Worm (Caenorhabditis elegans) whole organism, late embryonic: ENCODE measurements around the gene cat-1.
A peak's percentile ranks its signal among the peaks of the same experiment; 100 is the strongest.

Experiments used
- F13H6.1 ChIP-seq: sonication (generic microtip); optimal IDR thresholded peaks from 2 replicates; lab custom pipeline; 2016; ENCODE audit warnings: missing genetic modification characterization, missing compliant biosample characterization
- K02D7.2 ChIP-seq: sonication (generic microtip); optimal IDR thresholded peaks from 2 replicates; lab custom pipeline; 2017; ENCODE audit warnings: mild to moderate bottlenecking, missing genetic modification characterization, missing compliant biosample characterization
- Y22D7AL.16 ChIP-seq: sonication (generic microtip); optimal IDR thresholded peaks from 2 replicates; lab custom pipeline; 2016; ENCODE audit warnings: missing genetic modification characterization, missing compliant biosample characterization
- ahr-1 ChIP-seq: sonication (generic microtip); optimal IDR thresholded peaks from 2 replicates; lab custom pipeline; 2016; ENCODE audit warnings: missing genetic modification characterization, missing compliant biosample characterization
- ceh-19 ChIP-seq: fragments of 200-800 bp; sonication (Bioruptor generic); optimal IDR thresholded peaks from 2 replicates; lab custom pipeline; 2018; ENCODE audit warnings: mild to moderate bottlenecking, missing genetic modification characterization, missing compliant biosample characterization
- ceh-2 ChIP-seq: sonication (generic microtip); optimal IDR thresholded peaks from 2 replicates; lab custom pipeline; 2016; ENCODE audit warnings: missing genotype, missing genetic modification characterization, missing compliant biosample characterization
- ceh-30 ChIP-seq: fragments of 150-350 bp; optimal IDR thresholded peaks from 2 replicates; lab custom pipeline; 2014; ENCODE audit warnings: missing biosample characterization, missing genetic modification characterization
- ceh-31 ChIP-seq: sonication (generic microtip); optimal IDR thresholded peaks from 2 replicates; lab custom pipeline; 2016; ENCODE audit warnings: missing genetic modification characterization, missing compliant biosample characterization
- ceh-45 ChIP-seq: fragments of 200-800 bp; sonication (Bioruptor generic); IDR thresholded peaks from 2 replicates; pipeline ENCODE4 v1.3.6; 2022; ENCODE audit warnings: missing genetic modification reagents, missing genetic modification characterization, missing compliant biosample characterization
- ceh-6 ChIP-seq: fragments of 200-800 bp; sonication (Bioruptor generic); optimal IDR thresholded peaks from 2 replicates; lab custom pipeline; 2018; ENCODE audit warnings: mild to moderate bottlenecking, missing genetic modification characterization, missing compliant biosample characterization
- ceh-9 ChIP-seq: sonication (generic microtip); optimal IDR thresholded peaks from 2 replicates; lab custom pipeline; 2016; ENCODE audit warnings: mild to moderate bottlenecking, missing genetic modification characterization, inconsistent platforms, missing compliant biosample characterization
- dmd-4 ChIP-seq: sonication (generic microtip); optimal IDR thresholded peaks from 2 replicates; lab custom pipeline; 2016; ENCODE audit warnings: borderline replicate concordance, missing genetic modification characterization, missing compliant biosample characterization
- elt-4 ChIP-seq: sonication (generic microtip); optimal IDR thresholded peaks from 2 replicates; lab custom pipeline; 2016; ENCODE audit warnings: missing genetic modification characterization, missing compliant biosample characterization
- ets-4 ChIP-seq: sonication (generic microtip); optimal IDR thresholded peaks from 2 replicates; lab custom pipeline; 2016; ENCODE audit warnings: missing genetic modification characterization, missing compliant biosample characterization
- eyg-1 ChIP-seq: sonication (generic microtip); optimal IDR thresholded peaks from 2 replicates; lab custom pipeline; 2016; ENCODE audit warnings: missing genotype, missing genetic modification characterization, missing compliant biosample characterization
- fkh-6 ChIP-seq: sonication (generic microtip); optimal IDR thresholded peaks from 2 replicates; lab custom pipeline; 2016; ENCODE audit warnings: missing genetic modification characterization, missing compliant biosample characterization
- gmeb-2 ChIP-seq: sonication (generic microtip); optimal IDR thresholded peaks from 2 replicates; lab custom pipeline; 2016; ENCODE audit warnings: missing genetic modification characterization, inconsistent platforms, missing compliant biosample characterization
- hlh-13 ChIP-seq: fragments of 200-800 bp; sonication (Bioruptor generic); optimal IDR thresholded peaks from 2 replicates; lab custom pipeline; 2018; ENCODE audit warnings: mild to moderate bottlenecking, missing genetic modification characterization, missing compliant biosample characterization
- hlh-15 ChIP-seq: sonication (generic microtip); optimal IDR thresholded peaks from 2 replicates; lab custom pipeline; 2016; ENCODE audit warnings: missing genetic modification characterization, missing compliant biosample characterization
- hlh-6 ChIP-seq: sonication (generic microtip); optimal IDR thresholded peaks from 2 replicates; lab custom pipeline; 2016; ENCODE audit warnings: missing genotype, missing genetic modification characterization, missing compliant biosample characterization
- hlh-8 ChIP-seq: sonication (generic microtip); optimal IDR thresholded peaks from 2 replicates; lab custom pipeline; 2016; ENCODE audit warnings: missing genotype, missing genetic modification characterization, missing compliant biosample characterization
- lim-6 ChIP-seq: sonication (generic microtip); optimal IDR thresholded peaks from 2 replicates; lab custom pipeline; 2016; ENCODE audit warnings: missing genetic modification characterization, missing compliant biosample characterization
- madf-2 ChIP-seq: sonication (generic microtip); optimal IDR thresholded peaks from 2 replicates; lab custom pipeline; 2017; ENCODE audit warnings: missing genetic modification characterization, missing compliant biosample characterization
- nfya-1 ChIP-seq: sonication (generic microtip); optimal IDR thresholded peaks from 2 replicates; lab custom pipeline; 2017; ENCODE audit warnings: missing genetic modification characterization, mild to moderate bottlenecking, missing compliant biosample characterization, antibody characterized with exemption, moderate library complexity
- nhr-11 ChIP-seq: fragments of 150-350 bp; optimal IDR thresholded peaks from 2 replicates; lab custom pipeline; 2014; ENCODE audit warnings: missing biosample characterization, missing genetic modification characterization
- nhr-232 ChIP-seq: sonication (generic microtip); optimal IDR thresholded peaks from 2 replicates; lab custom pipeline; 2016; ENCODE audit warnings: missing genetic modification characterization, missing compliant biosample characterization
- npax-4 ChIP-seq: sonication (generic microtip); optimal IDR thresholded peaks from 2 replicates; lab custom pipeline; 2016; ENCODE audit warnings: missing genetic modification characterization, missing compliant biosample characterization
- pat-9 ChIP-seq: fragments of 200-800 bp; sonication (Bioruptor generic); optimal IDR thresholded peaks from 2 replicates; lab custom pipeline; 2018; ENCODE audit warnings: mild to moderate bottlenecking, missing genetic modification characterization, moderate library complexity, missing compliant biosample characterization
- pqm-1 ChIP-seq: sonication (generic microtip); optimal IDR thresholded peaks from 2 replicates; lab custom pipeline; 2016; ENCODE audit warnings: missing genetic modification characterization, missing compliant biosample characterization
- rnt-1 ChIP-seq: sonication (generic microtip); optimal IDR thresholded peaks from 2 replicates; lab custom pipeline; 2016; ENCODE audit warnings: missing genetic modification characterization, missing compliant biosample characterization
- sdc-2 ChIP-seq: sonication (generic microtip); optimal IDR thresholded peaks from 2 replicates; lab custom pipeline; 2016; ENCODE audit warnings: missing genotype, missing genetic modification characterization, missing compliant biosample characterization
- sox-4 ChIP-seq: sonication (generic microtip); optimal IDR thresholded peaks from 2 replicates; lab custom pipeline; 2017; ENCODE audit warnings: mild to moderate bottlenecking, missing genetic modification characterization, inconsistent platforms, missing compliant biosample characterization
- ttx-3 ChIP-seq: sonication (generic microtip); optimal IDR thresholded peaks from 2 replicates; lab custom pipeline; 2016; ENCODE audit warnings: missing genetic modification reagents, missing genetic modification characterization, missing compliant biosample characterization
- unc-42 ChIP-seq: sonication (generic microtip); optimal IDR thresholded peaks from 2 replicates; lab custom pipeline; 2016; ENCODE audit warnings: missing genotype, missing genetic modification characterization, missing compliant biosample characterization
- unc-86 ChIP-seq: sonication (generic microtip); optimal IDR thresholded peaks from 2 replicates; lab custom pipeline; 2016; ENCODE audit warnings: missing genetic modification characterization, missing compliant biosample characterization
- zip-5 ChIP-seq: sonication (generic microtip); optimal IDR thresholded peaks from 2 replicates; lab custom pipeline; 2016; ENCODE audit warnings: missing genetic modification characterization, missing compliant biosample characterization

cat-1 gene

DNA sequence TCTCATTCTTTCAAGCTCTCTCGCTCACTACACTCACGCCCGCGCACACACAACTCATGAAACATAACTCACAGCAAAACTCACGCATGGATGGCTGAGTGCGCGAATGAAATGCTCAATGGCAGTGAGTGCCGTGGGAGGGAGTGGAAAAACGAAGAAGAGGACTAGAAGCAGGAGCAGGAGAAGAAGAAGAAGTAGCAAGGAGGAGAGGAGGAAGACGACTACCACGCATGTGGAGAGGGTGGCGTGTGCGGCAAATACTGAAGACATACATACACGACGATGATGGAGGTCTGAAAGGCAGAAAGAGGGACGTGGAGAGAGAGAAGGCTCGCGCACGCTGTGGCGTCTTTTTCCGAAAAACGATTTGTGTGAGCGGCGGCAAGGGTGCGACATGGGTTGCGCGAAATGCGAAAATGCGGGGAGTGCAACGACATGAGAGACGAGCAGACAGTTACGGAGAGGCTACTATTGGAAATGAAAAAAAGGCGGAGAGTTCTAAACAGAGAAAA is 18.5 kb upstream of the cat-1 start (continued):
- TF ChIP-seq unc-86 (tag; lab: Kevin White, UChicago) (peak; percentile 36), lim-6 (tag; lab: Kevin White, UChicago) (peak; percentile 20), gmeb-2 (tag; lab: Kevin White, UChicago) (no peak), rnt-1 (tag; lab: Kevin White, UChicago) (peak; percentile 4), K02D7.2 (no peak), pqm-1 (tag; lab: Kevin White, UChicago) (peak; percentile 16), hlh-8 (tag; lab: Kevin White, UChicago) (peak; percentile 41), zip-5 (tag; lab: Kevin White, UChicago) (no peak), Y22D7AL.16 (no peak), ceh-6 (GFP tag; lab: Kevin White, UChicago) (no peak), ets-4 (tag; lab: Kevin White, UChicago) (no peak), F13H6.1 (peak; percentile 72), hlh-6 (tag; lab: Kevin White, UChicago) (peak; percentile 30), hlh-13 (GFP tag; lab: Kevin White, UChicago) (no peak), ceh-30 (tag; lab: Kevin White, UChicago) (no peak), ceh-2 (peak; percentile 32), ceh-31 (peak; percentile 80)

DNA sequence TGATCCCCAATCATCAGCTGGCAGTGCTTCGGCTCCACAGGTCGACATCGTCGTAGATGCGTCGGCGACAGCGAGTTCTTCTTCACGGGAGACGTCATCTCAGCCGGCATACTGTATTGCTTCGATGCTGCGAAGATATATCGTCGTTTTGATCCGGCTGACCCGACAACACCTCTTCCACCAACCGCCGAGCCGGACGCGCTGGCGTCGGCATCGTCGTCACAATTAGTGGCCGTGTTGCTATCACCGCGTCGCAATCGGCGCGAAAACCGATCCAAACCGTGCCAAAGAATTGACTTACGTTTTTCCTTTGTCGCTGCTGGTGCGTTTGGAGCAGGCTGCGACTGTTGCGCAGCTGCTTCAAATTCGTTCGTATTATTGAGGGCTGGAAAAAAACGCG is 15.6 kb upstream of the cat-1 start:
- no peak for TF ChIP-seq nfya-1 (tag; lab: Kevin White, UChicago)
- no peak for TF ChIP-seq hlh-8 (tag; lab: Kevin White, UChicago)
- TF ChIP-seq sdc-2 (tag; lab: Kevin White, UChicago) = no peak
- TF ChIP-seq elt-4 (tag; lab: Kevin White, UChicago) = no peak
- no peak for TF ChIP-seq rnt-1 (tag; lab: Kevin White, UChicago)
- no peak for TF ChIP-seq ceh-6 (GFP tag; lab: Kevin White, UChicago)
- no peak for TF ChIP-seq ahr-1
- no peak for TF ChIP-seq nhr-232 (tag; lab: Kevin White, UChicago)
- no peak for TF ChIP-seq hlh-6 (tag; lab: Kevin White, UChicago)
- no peak for TF ChIP-seq sox-4
- no peak for TF ChIP-seq unc-86 (tag; lab: Kevin White, UChicago)

DNA sequence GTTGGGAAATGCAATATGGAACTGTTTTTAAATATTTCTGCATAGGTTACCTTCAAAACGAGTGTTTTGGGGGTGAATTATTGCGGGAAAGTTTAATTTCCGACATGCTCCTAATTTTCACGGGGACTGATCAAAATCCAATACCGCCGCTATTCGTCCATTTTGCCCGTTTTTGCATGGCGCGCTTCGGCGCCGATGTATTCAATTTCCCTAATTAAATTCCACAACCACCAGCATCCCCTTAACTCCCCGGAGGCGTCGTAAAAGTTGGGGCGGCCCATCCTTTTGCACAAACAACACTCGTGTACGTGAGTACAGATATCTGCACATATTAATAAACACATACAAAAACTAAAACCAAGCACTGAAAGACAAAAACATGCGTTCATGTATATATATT is 14.0 kb upstream of the cat-1 start:
- peak; percentile 40 for TF ChIP-seq ceh-31
- TF ChIP-seq ceh-30 (tag; lab: Kevin White, UChicago) = no peak
- TF ChIP-seq unc-42 (tag; lab: Kevin White, UChicago) = peak; percentile 93

DNA sequence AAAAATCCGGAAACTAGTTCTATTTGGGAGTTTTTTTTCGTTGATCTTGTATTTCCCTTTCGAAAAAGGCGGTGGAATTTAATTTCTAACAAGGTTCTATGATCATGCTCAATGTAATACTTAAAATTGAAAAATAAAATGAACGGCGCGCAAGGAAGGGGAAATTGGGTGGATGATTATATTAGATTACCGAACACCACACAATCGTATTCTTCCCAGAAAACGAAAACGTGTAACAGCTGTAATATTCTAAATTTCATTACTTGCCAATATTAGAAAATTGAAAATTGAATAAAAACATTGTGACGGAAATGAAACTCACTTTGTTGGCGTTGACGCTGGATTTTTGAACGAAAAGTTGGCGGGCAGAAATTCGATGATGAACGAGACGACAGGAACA is 13.2 kb upstream of the cat-1 start:
- TF ChIP-seq unc-42 (tag; lab: Kevin White, UChicago) (peak; percentile 76), ceh-30 (tag; lab: Kevin White, UChicago) (no peak)
- TF ChIP-seq, all 69 proteins: peak for 1

DNA sequence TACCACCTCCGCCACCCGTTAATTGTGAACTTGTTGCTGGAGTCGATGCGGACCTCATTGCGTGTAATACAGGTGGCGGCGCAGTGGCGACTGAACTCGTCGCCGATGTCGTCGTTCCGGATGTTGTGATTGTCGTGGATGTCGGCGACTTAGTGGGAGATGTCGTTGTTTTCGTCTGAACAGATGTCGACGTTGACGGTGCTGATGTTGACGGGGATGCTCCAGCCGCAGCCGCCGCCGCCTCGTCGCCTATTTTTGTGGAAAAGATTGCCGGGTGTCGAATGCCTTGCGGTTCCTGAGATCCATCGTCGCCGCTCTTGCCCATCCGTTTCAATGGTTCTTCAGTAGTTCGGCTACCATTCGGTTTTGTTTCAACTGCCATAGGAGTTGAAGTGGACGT is 10.4 kb upstream of the cat-1 start:
- no peak for TF ChIP-seq ceh-19 (GFP tag; lab: Kevin White, UChicago)
- TF ChIP-seq eyg-1 (tag; lab: Kevin White, UChicago) = no peak
- TF ChIP-seq ceh-45 (GFP tag; lab: Robert Waterston, UW) = no peak
- TF ChIP-seq gmeb-2 (tag; lab: Kevin White, UChicago) = no peak
- TF ChIP-seq pat-9 = no peak
- no peak for TF ChIP-seq nhr-11
- TF ChIP-seq ttx-3 (tag; lab: Kevin White, UChicago) = no peak
- TF ChIP-seq nhr-232 (tag; lab: Kevin White, UChicago) = no peak
- TF ChIP-seq ceh-2 = no peak
- no peak for TF ChIP-seq zip-5 (tag; lab: Kevin White, UChicago)
- no peak for TF ChIP-seq ceh-6 (GFP tag; lab: Kevin White, UChicago)
- no peak for TF ChIP-seq ceh-31
- no peak for TF ChIP-seq hlh-8 (tag; lab: Kevin White, UChicago)
- no peak for TF ChIP-seq hlh-15
- no peak for TF ChIP-seq dmd-4 (tag; lab: Kevin White, UChicago)
- no peak for TF ChIP-seq npax-4 (tag; lab: Kevin White, UChicago)
- no peak for TF ChIP-seq ceh-9
- no peak for TF ChIP-seq madf-2
- no peak for TF ChIP-seq fkh-6
